Worm (Caenorhabditis elegans): Measurements from ENCODE around the gene sph-1.

sph-1 gene

DNA sequence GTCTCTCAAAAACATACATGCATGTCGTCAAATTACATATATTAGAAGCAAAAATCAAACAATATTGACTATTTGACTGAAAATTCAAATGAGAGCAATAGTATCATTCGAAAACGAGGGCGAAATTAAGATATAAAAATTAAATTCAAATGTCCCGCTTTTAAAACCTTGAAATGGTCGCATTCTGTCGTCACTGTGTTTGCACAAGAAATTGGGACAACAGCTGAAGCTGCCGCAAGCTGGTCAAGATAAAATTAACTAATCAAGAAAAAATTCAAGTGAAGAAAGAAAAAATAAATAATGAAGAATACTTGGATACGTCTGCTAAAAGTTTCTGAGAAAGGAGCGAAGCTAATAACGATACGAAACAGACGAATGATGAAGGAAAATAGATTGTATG is 20.7 kb downstream of the sph-1 start:
- TF ChIP-seq unc-62 (GFP tag; optimal IDR thresholded peaks at IDR 0.05) (no peak), lin-35 (GFP tag; optimal IDR thresholded peaks at IDR 0.05) (peak; percentile 67 to 86), F16B12.6 (tag; optimal IDR thresholded peaks at IDR 0.05) (peak; percentile 81), nhr-77 (tag; optimal IDR thresholded peaks at IDR 0.05) (no peak), elt-2 (tag; optimal IDR thresholded peaks at IDR 0.05) (no peak), efl-3 (GFP tag; optimal IDR thresholded peaks at IDR 0.05) (no peak), C16A3.4 (tag; optimal IDR thresholded peaks at IDR 0.05) (peak; percentile 11), unc-130 (tag; optimal IDR thresholded peaks at IDR 0.05) (peak; percentile 53), efl-1 (optimal IDR thresholded peaks at IDR 0.05) (peak in 1 of 2 experiments; percentile 72), efl-1 (GFP tag; optimal IDR thresholded peaks at IDR 0.05 in 1 of 2) (peak; percentile 81 to 98), fkh-10 (GFP tag; optimal IDR thresholded peaks at IDR 0.05) (no peak), mef-2 (tag; optimal IDR thresholded peaks at IDR 0.05) (no peak), nhr-47 (tag; optimal IDR thresholded peaks at IDR 0.05) (no peak), ceh-88 (GFP tag; IDR thresholded peaks at IDR 0.05) (no peak), xbp-1 (tag; optimal IDR thresholded peaks at IDR 0.05) (no peak), nhr-11 (tag; optimal IDR thresholded peaks at IDR 0.05) (no peak), nhr-90 (tag; optimal IDR thresholded peaks at IDR 0.05; ENCODE audit: poor library complexity) (no peak), vab-15 (tag; optimal IDR thresholded peaks at IDR 0.05) (peak; percentile 17), lin-39 (tag; optimal IDR thresholded peaks at IDR 0.05) (no peak), blmp-1 (tag; optimal IDR thresholded peaks at IDR 0.05) (peak; percentile 25), ceh-82 (tag; optimal IDR thresholded peaks at IDR 0.05) (peak in 1 of 3 experiments; percentile 7), mdl-1 (tag; optimal IDR thresholded peaks at IDR 0.05) (no peak), ztf-4 (tag; optimal IDR thresholded peaks at IDR 0.05) (no peak), pax-3 (tag; optimal IDR thresholded peaks at IDR 0.05) (no peak), nhr-85 (tag) (no peak), elt-3 (tag; optimal IDR thresholded peaks at IDR 0.05) (no peak), lin-14 (GFP tag; optimal IDR thresholded peaks at IDR 0.05) (no peak), dpl-1 (GFP tag; optimal IDR thresholded peaks at IDR 0.05) (peak; percentile 48 to 85 (median 77)), C34B4.2 (tag; optimal IDR thresholded peaks at IDR 0.05) (no peak), lsy-2 (tag; optimal IDR thresholded peaks at IDR 0.05) (peak in 1 of 2 experiments; percentile 18)

DNA sequence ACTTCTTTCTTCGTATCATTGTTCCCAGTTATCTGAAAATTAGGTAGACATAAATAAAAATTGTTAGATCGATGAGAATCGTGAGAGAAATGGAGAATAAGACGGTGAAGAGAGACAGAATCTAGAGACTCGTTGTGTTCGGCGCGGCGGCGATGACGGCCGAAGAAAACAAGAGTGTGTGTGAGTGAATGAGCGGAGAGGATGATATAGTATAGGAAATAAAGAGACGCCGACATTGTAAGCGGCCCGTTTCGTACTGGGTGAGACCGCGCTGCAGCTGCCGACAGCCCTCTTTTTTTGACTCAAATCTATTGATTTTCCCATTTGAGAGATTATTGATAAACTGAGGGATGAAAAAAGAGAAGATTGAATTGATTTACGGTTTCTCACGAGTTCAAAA is 21.2 kb downstream of the sph-1 start, which contains the start of gene Y42H9AR.4:
Y42H9AR.4 (minus strand) TSS at position 32 of the 400 bp plus-strand sequence.
- no peak for TF ChIP-seq mef-2 (tag; optimal IDR thresholded peaks at IDR 0.05)
- peak; percentile 16 for TF ChIP-seq nhr-11 (tag; optimal IDR thresholded peaks at IDR 0.05)
- peak; percentile 30 for TF ChIP-seq nhr-71 (tag; optimal IDR thresholded peaks at IDR 0.05)
- no peak for TF ChIP-seq tbx-2 (tag; optimal IDR thresholded peaks at IDR 0.05)
- peak; percentile 38 for TF ChIP-seq nhr-20 (tag; optimal IDR thresholded peaks at IDR 0.05)
- TF ChIP-seq fkh-8 (tag; optimal IDR thresholded peaks at IDR 0.05), result peak; percentile 4
- peak in 1 of 2 experiments; percentile 16 for TF ChIP-seq efl-1 (optimal IDR thresholded peaks at IDR 0.05)
- peak in 1 of 2 experiments; percentile 73 for TF ChIP-seq efl-1 (GFP tag; optimal IDR thresholded peaks at IDR 0.05 in 1 of 2)
- peak; percentile 13 for TF ChIP-seq lsy-2 (tag; optimal IDR thresholded peaks at IDR 0.05)
- no peak for TF ChIP-seq lin-15B (tag; optimal IDR thresholded peaks at IDR 0.05)
- TF ChIP-seq sptf-1 (tag; optimal IDR thresholded peaks at IDR 0.05), result no peak
- peak; percentile 43 for TF ChIP-seq rnt-1 (tag; optimal IDR thresholded peaks at IDR 0.05)
- TF ChIP-seq blmp-1 (tag; optimal IDR thresholded peaks at IDR 0.05), result peak; percentile 56
- TF ChIP-seq isw-1 (GFP tag; IDR thresholded peaks at IDR 0.05), result no peak
- TF ChIP-seq grh-1 (GFP tag; IDR thresholded peaks at IDR 0.05), result no peak
- peak; percentile 36 for TF ChIP-seq F16B12.6 (tag; optimal IDR thresholded peaks at IDR 0.05)
- TF ChIP-seq lir-3 (tag; optimal IDR thresholded peaks at IDR 0.05; ENCODE audit: poor library complexity), result no peak
- TF ChIP-seq nhr-77 (tag; optimal IDR thresholded peaks at IDR 0.05), result no peak
- TF ChIP-seq pag-3 (tag; optimal IDR thresholded peaks at IDR 0.05; ENCODE audit: borderline replicate concordance, insufficient read depth), result no peak
- TF ChIP-seq mdl-1 (tag; optimal IDR thresholded peaks at IDR 0.05), result peak in 1 of 2 experiments; percentile 3
- TF ChIP-seq skn-1 (tag; optimal IDR thresholded peaks at IDR 0.05), result peak; percentile 22
- TF ChIP-seq ceh-82 (tag; optimal IDR thresholded peaks at IDR 0.05), result peak in 1 of 3 experiments; percentile 38
- TF ChIP-seq lin-35 (GFP tag; optimal IDR thresholded peaks at IDR 0.05), result peak in 1 of 2 experiments; percentile 8
- TF ChIP-seq fos-1 (tag; optimal IDR thresholded peaks at IDR 0.05), result no peak
- TF ChIP-seq lin-14 (GFP tag; optimal IDR thresholded peaks at IDR 0.05), result peak; percentile 80
- no peak for TF ChIP-seq sup-37 (GFP tag; optimal IDR thresholded peaks at IDR 0.05)
- TF ChIP-seq lin-13 (GFP tag; optimal IDR thresholded peaks at IDR 0.05), result no peak
- TF ChIP-seq mep-1 (tag; optimal IDR thresholded peaks at IDR 0.05), result peak; percentile 35
- TF ChIP-seq snu-23 (GFP tag; optimal IDR thresholded peaks at IDR 0.05), result peak; percentile 57
